Worm (Caenorhabditis elegans) whole organism, L2 larva: ENCODE results near the gene Y73C8C.12.

Source experiments
- F13H6.1 ChIP-seq: sonication (generic microtip); optimal IDR thresholded peaks from 2 replicates; lab custom pipeline; 2016; ENCODE audit warnings: missing genetic modification characterization, missing compliant biosample characterization
- R02D3.7 ChIP-seq: fragments of 150-350 bp; optimal IDR thresholded peaks from 2 replicates; lab custom pipeline; 2014; ENCODE audit warnings: missing biosample characterization, missing genetic modification characterization
- Y55F3AM.14 ChIP-seq: fragments of 200-800 bp; sonication (Bioruptor generic); optimal IDR thresholded peaks from 2 replicates; lab custom pipeline; 2018; ENCODE audit warnings: mild to moderate bottlenecking, missing genetic modification characterization, missing compliant biosample characterization
- ZK546.5 ChIP-seq: sonication (generic microtip); optimal IDR thresholded peaks from 2 replicates; lab custom pipeline; 2017; ENCODE audit warnings: missing biosample characterization, missing genetic modification characterization
- alr-1 ChIP-seq: fragments of 150-350 bp; optimal IDR thresholded peaks from 2 replicates; lab custom pipeline; 2014; ENCODE audit warnings: missing biosample characterization, missing genetic modification characterization
- aly-2 ChIP-seq: fragments of 150-350 bp; optimal IDR thresholded peaks from 2 replicates; lab custom pipeline; 2014; ENCODE audit warnings: missing biosample characterization, missing genetic modification characterization
- ama-1 ChIP-seq: fragments of 150-350 bp; optimal IDR thresholded peaks from 2 replicates; lab custom pipeline; 2018; ENCODE audit warnings: inconsistent platforms
- blmp-1 ChIP-seq: sonication (generic microtip); optimal IDR thresholded peaks from 2 replicates; lab custom pipeline; 2017; ENCODE audit warnings: missing genetic modification characterization, mild to moderate bottlenecking, missing compliant biosample characterization, antibody characterized with exemption, moderate library complexity; ENCODE audit not compliant: insufficient read depth
- ceh-16 ChIP-seq: fragments of 150-350 bp; optimal IDR thresholded peaks from 2 replicates; lab custom pipeline; 2014; ENCODE audit warnings: missing biosample characterization, missing genetic modification characterization
- ceh-82 ChIP-seq: fragments of 150-350 bp; optimal IDR thresholded peaks from 2 replicates; lab custom pipeline; 2014; ENCODE audit warnings: missing biosample characterization, missing genetic modification characterization
- crh-2 ChIP-seq: sonication (generic microtip); optimal IDR thresholded peaks from 2 replicates; lab custom pipeline; 2017; ENCODE audit warnings: missing biosample characterization, missing genetic modification characterization
- dmd-4 ChIP-seq: sonication (generic microtip); optimal IDR thresholded peaks from 2 replicates; lab custom pipeline; 2017; ENCODE audit warnings: missing biosample characterization, missing genetic modification characterization
- elt-1 ChIP-seq: fragments of 150-350 bp; optimal IDR thresholded peaks from 2 replicates; lab custom pipeline; 2014; ENCODE audit warnings: missing biosample characterization, missing genetic modification characterization
- elt-3 ChIP-seq: sonication (generic microtip); optimal IDR thresholded peaks from 2 replicates; lab custom pipeline; 2017; ENCODE audit warnings: missing biosample characterization, missing genetic modification characterization
- fos-1 ChIP-seq: fragments of 150-350 bp; optimal IDR thresholded peaks from 2 replicates; lab custom pipeline; 2014; ENCODE audit warnings: missing biosample characterization, missing genetic modification characterization
- gmeb-1 ChIP-seq: fragments of 150-350 bp; optimal IDR thresholded peaks from 2 replicates; lab custom pipeline; 2014; ENCODE audit warnings: missing biosample characterization, missing genetic modification characterization
- lin-11 ChIP-seq: fragments of 150-350 bp; sonication (generic microtip); optimal IDR thresholded peaks from 2 replicates; lab custom pipeline; 2014; ENCODE audit warnings: missing biosample characterization, missing genetic modification characterization, inconsistent platforms, mixed read lengths
- lin-13 ChIP-seq: fragments of 150-350 bp; optimal IDR thresholded peaks from 2 replicates; lab custom pipeline; 2014; ENCODE audit warnings: missing biosample characterization, missing genetic modification reagents, missing genetic modification characterization
- lin-39 ChIP-seq: fragments of 150-350 bp; optimal IDR thresholded peaks from 2 replicates; lab custom pipeline; 2014; ENCODE audit warnings: missing biosample characterization, missing genetic modification reagents, missing genetic modification characterization
- lsy-2 ChIP-seq, 2 experiments: fragments of 150-350 bp in 1 of 2; sonication (generic microtip) in 1 of 2; optimal IDR thresholded peaks; 2 replicates each; lab custom pipeline; 2014 to 2017; ENCODE audit warnings: missing biosample characterization in 2 of 2, missing genetic modification characterization in 2 of 2
- mab-5 ChIP-seq: fragments of 150-350 bp; optimal IDR thresholded peaks from 2 replicates; lab custom pipeline; 2014; ENCODE audit warnings: missing biosample characterization, missing genetic modification characterization
- mbf-1 ChIP-seq: sonication (generic microtip); optimal IDR thresholded peaks from 2 replicates; lab custom pipeline; 2017; ENCODE audit warnings: missing biosample characterization, missing genetic modification characterization
- nhr-10 ChIP-seq: sonication (generic microtip); optimal IDR thresholded peaks from 2 replicates; lab custom pipeline; 2017; ENCODE audit warnings: missing biosample characterization, missing genetic modification characterization
- nhr-11 ChIP-seq: fragments of 150-350 bp; optimal IDR thresholded peaks from 2 replicates; lab custom pipeline; 2014; ENCODE audit warnings: missing biosample characterization, missing genetic modification characterization
- nhr-12 ChIP-seq: fragments of 150-350 bp; optimal IDR thresholded peaks from 2 replicates; lab custom pipeline; 2014; ENCODE audit warnings: missing biosample characterization, missing genetic modification characterization
- nhr-129 ChIP-seq: fragments of 150-350 bp; optimal IDR thresholded peaks from 2 replicates; lab custom pipeline; 2014; ENCODE audit warnings: missing biosample characterization, missing genetic modification characterization
- nhr-23 ChIP-seq: fragments of 150-350 bp; optimal IDR thresholded peaks from 2 replicates; lab custom pipeline; 2014; ENCODE audit warnings: missing biosample characterization, missing genetic modification reagents, missing genetic modification characterization
- nhr-237 ChIP-seq: fragments of 150-350 bp; optimal IDR thresholded peaks from 2 replicates; lab custom pipeline; 2014; ENCODE audit warnings: missing biosample characterization, missing genetic modification characterization
- nhr-25 ChIP-seq: fragments of 150-350 bp; sonication (generic microtip); optimal IDR thresholded peaks from 3 replicates; lab custom pipeline; 2014; ENCODE audit warnings: missing biosample characterization, missing genetic modification characterization
- nhr-6 ChIP-seq: fragments of 150-350 bp; optimal IDR thresholded peaks from 2 replicates; lab custom pipeline; 2014; ENCODE audit warnings: missing biosample characterization, missing genetic modification characterization
- nhr-77 ChIP-seq: fragments of 150-350 bp; optimal IDR thresholded peaks from 2 replicates; lab custom pipeline; 2014; ENCODE audit warnings: missing biosample characterization, missing genetic modification characterization
- sem-4 ChIP-seq: fragments of 150-350 bp; optimal IDR thresholded peaks from 2 replicates; lab custom pipeline; 2014; ENCODE audit warnings: missing biosample characterization, missing genetic modification reagents, missing genetic modification characterization
- skn-1 ChIP-seq: sonication (generic microtip); optimal IDR thresholded peaks from 2 replicates; lab custom pipeline; 2017; ENCODE audit warnings: missing biosample characterization, missing genetic modification characterization
- sma-9 ChIP-seq, 2 experiments: fragments of 150-350 bp in 1 of 2; sonication (generic microtip) in 1 of 2; optimal IDR thresholded peaks; 2 replicates each; lab custom pipeline; 2014 to 2016; ENCODE audit warnings: missing genetic modification characterization in 2 of 2, mild to moderate bottlenecking in 1 of 2, missing biosample characterization in 1 of 2, missing compliant biosample characterization in 1 of 2, missing genetic modification reagents in 1 of 2, moderate library complexity in 1 of 2
- unc-39 ChIP-seq: fragments of 150-350 bp; optimal IDR thresholded peaks from 2 replicates; lab custom pipeline; 2014; ENCODE audit warnings: missing biosample characterization, missing genetic modification characterization
- unc-55 ChIP-seq: fragments of 150-350 bp; sonication (generic microtip); optimal IDR thresholded peaks from 3 replicates; lab custom pipeline; 2014; ENCODE audit warnings: missing biosample characterization, missing genetic modification reagents, missing genetic modification characterization
- unc-62 ChIP-seq: fragments of 150-350 bp; optimal IDR thresholded peaks from 2 replicates; lab custom pipeline; 2014; ENCODE audit warnings: missing biosample characterization, missing genetic modification reagents, missing genetic modification characterization
- zag-1 ChIP-seq: fragments of 150-350 bp; optimal IDR thresholded peaks from 2 replicates; lab custom pipeline; 2014; ENCODE audit warnings: missing biosample characterization, missing genetic modification characterization
- ztf-1 ChIP-seq: fragments of 200-800 bp; sonication (Bioruptor generic); conservative IDR thresholded peaks from 2 replicates; pipeline ENCODE4 v1.3.6; 2022; ENCODE audit warnings: missing genetic modification characterization, missing compliant biosample characterization
- ztf-11 ChIP-seq: sonication (generic microtip); optimal IDR thresholded peaks from 2 replicates; lab custom pipeline; 2017; ENCODE audit warnings: missing biosample characterization, missing genetic modification characterization

The Y73C8C.12 gene

DNA sequence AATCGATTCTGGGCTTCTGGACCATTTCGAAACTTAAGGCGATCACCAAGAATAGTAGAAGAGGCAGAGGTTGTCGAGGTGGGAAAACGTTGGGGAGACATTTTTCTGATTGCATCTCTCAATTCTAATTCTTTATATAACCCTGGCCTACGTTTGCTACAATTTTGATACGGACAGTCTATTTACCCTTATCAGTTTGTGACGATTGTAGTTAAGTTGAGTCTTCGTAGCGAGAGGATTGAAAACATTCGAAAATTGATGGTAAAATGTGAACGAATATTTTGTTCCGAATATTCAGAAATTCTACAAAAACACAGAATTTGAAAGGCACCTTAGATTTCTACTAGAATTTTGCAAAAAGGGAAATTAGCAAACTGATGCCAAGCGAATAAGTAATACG lies 2.7 kb downstream of the Y73C8C.12 start, which contains the start of gene Y73C8C.10:
TSS of gene Y73C8C.10 (minus strand) at position 101 of the 400 bp plus-strand sequence.
- TF ChIP-seq lin-13 (GFP tag; lab: Kevin White, UChicago): no peak
- no peak for TF ChIP-seq skn-1 (tag; lab: Kevin White, UChicago)
- TF ChIP-seq lin-11 (tag; lab: Kevin White, UChicago): no peak
- TF ChIP-seq gmeb-1 (tag; lab: Kevin White, UChicago): no peak
- TF ChIP-seq nhr-11 (tag; lab: Kevin White, UChicago): no peak
- no peak for TF ChIP-seq ZK546.5
- TF ChIP-seq ceh-82: no peak
- no peak for TF ChIP-seq sma-9 (GFP tag; optimal IDR thresholded peaks at IDR 0.05; lab: Kevin White, UChicago)
- no peak for TF ChIP-seq sma-9 (tag; optimal IDR thresholded peaks at IDR 0.05; lab: Kevin White, UChicago)
- TF ChIP-seq nhr-77 (tag; lab: Kevin White, UChicago): no peak
- no peak for TF ChIP-seq aly-2 (tag; lab: Kevin White, UChicago)
- TF ChIP-seq sem-4: no peak
- no peak for TF ChIP-seq fos-1 (tag; lab: Kevin White, UChicago)
- TF ChIP-seq unc-39 (tag; lab: Kevin White, UChicago): no peak
- no peak for TF ChIP-seq nhr-237 (tag; lab: Kevin White, UChicago)
- no peak for TF ChIP-seq elt-3
- no peak for TF ChIP-seq lsy-2 (tag; optimal IDR thresholded peaks at IDR 0.05; lab: Kevin White, UChicago)
- TF ChIP-seq dmd-4: no peak
- no peak for TF ChIP-seq nhr-129 (tag; lab: Kevin White, UChicago)

DNA sequence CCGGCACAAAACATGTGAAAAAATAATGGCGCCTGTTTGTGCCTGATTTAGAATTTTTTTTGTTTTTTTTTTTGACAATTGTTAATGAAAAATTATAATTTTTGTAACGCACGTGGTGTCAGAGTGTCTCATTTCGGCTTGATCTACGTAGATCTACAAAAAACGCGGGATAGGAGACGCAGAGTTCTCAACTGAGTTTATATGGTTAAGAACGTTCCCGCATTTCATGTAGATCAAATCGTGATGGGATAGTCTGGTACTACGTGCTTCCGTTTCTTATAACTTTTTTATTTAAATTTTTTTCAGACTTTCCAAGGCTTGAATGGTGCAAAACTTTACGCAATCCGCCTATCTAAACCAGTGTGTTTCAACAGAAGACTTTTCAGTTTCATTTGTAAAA lies 3.8 kb downstream of the Y73C8C.12 start, which contains the start of gene tat-6:
TSS of gene tat-6 (plus strand) at position 301 of the 400 bp plus-strand sequence.
- TF ChIP-seq elt-3 (no peak), R02D3.7 (tag; lab: Kevin White, UChicago) (no peak), unc-62 (GFP tag; lab: Kevin White, UChicago) (no peak), zag-1 (tag; lab: Kevin White, UChicago) (no peak), ama-1 (lab: Kevin White, UChicago) (no peak), sma-9 (GFP tag; optimal IDR thresholded peaks at IDR 0.05; lab: Kevin White, UChicago) (no peak), sma-9 (tag; optimal IDR thresholded peaks at IDR 0.05; lab: Kevin White, UChicago) (no peak), nhr-6 (tag; lab: Kevin White, UChicago) (no peak), dmd-4 (no peak), nhr-23 (no peak), ztf-1 (GFP tag; lab: Robert Waterston, UW) (no peak), alr-1 (no peak), lin-11 (tag; lab: Kevin White, UChicago) (no peak), blmp-1 (tag; lab: Kevin White, UChicago) (no peak), lin-39 (no peak), unc-39 (tag; lab: Kevin White, UChicago) (no peak), fos-1 (tag; lab: Kevin White, UChicago) (no peak), skn-1 (tag; lab: Kevin White, UChicago) (no peak), mab-5 (tag; lab: Kevin White, UChicago) (no peak), nhr-10 (no peak), Y55F3AM.14 (no peak)
- TF ChIP-seq, all 48 proteins: peak for 0

DNA sequence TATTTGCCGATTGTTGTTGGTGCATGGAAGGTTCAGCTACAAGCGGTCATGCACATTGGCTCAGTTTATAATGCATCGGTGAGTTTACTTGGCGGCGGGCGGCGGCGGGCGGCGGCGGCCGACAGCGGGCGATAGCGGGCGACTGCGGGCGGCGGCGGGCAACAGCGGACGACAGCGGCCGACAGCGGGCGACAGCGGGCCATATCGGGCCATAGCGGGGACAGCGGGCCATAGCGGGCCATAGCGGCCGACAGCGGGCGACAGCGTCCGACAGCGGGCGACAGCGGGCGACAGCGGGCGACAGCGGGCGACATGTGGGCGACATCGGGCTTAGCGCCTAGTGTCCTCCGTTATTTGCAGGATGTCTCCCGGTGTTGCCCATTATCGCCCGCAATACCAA lies 7.1 kb downstream of the Y73C8C.12 start:
- no peak for TF ChIP-seq nhr-23
- TF ChIP-seq ZK546.5: no peak
- TF ChIP-seq elt-1 (tag; lab: Kevin White, UChicago): no peak
- TF ChIP-seq lsy-2 (tag; optimal IDR thresholded peaks at IDR 0.05; lab: Kevin White, UChicago): no peak
- TF ChIP-seq unc-55: no peak
- TF ChIP-seq alr-1: no peak
- TF ChIP-seq nhr-25 (tag; lab: Kevin White, UChicago): no peak
- TF ChIP-seq sem-4: no peak
- TF ChIP-seq ama-1 (lab: Kevin White, UChicago): no peak
- no peak for TF ChIP-seq unc-39 (tag; lab: Kevin White, UChicago)
- no peak for TF ChIP-seq nhr-77 (tag; lab: Kevin White, UChicago)

DNA sequence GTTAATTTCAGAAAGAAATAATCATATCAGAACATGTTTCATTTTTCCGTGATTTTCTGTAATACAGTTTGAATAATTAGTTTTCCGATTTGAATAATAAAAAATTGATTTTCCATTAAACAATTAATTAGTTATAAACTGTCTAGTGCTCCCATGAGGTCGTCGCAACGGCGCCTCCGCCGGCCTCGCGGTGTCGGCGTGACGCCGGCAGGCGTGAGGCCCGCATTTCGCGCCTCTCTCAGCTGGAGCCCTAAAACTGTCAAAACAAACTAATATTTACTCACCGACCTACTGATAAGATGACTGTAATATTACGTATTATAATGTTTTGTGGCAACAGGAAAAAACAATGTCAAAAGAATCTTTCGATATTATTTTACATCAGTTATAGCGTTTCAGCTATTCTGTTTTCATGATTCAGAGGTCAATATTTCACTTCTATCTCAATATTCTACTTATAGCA lies 8.3 kb downstream of the Y73C8C.12 start, which contains the start of gene F02C9.2:
TSS of gene F02C9.2 (plus strand) at position 413 of the 463 bp plus-strand sequence.
- TF ChIP-seq nhr-129 (tag; lab: Kevin White, UChicago) (no peak), ceh-82 (no peak), ZK546.5 (no peak), ztf-11 (no peak), nhr-25 (tag; lab: Kevin White, UChicago) (no peak), zag-1 (tag; lab: Kevin White, UChicago) (no peak), F13H6.1 (tag; lab: Kevin White, UChicago) (no peak), mbf-1 (tag; lab: Kevin White, UChicago) (no peak), ama-1 (lab: Kevin White, UChicago) (no peak), dmd-4 (no peak), nhr-12 (tag; lab: Kevin White, UChicago) (no peak), crh-2 (no peak), ceh-16 (tag; lab: Kevin White, UChicago) (no peak)
